Fruit fly (Drosophila melanogaster) whole organism: ENCODE data around the gene Vti1b.

Experiments
- Dll ChIP-seq: fragments of >200 bp; optimal IDR thresholded peaks from 2 replicates; lab custom pipeline; 2017
- EcR ChIP-seq, 2 experiments: fragments of >200 bp; optimal IDR thresholded peaks; 2 replicates each; lab custom pipeline; 2017; ENCODE audit warnings: missing biosample characterization in 2 of 2, missing genetic modification characterization in 2 of 2, missing genetic modification reagents in 2 of 2
- pan ChIP-seq: fragments of >200 bp; optimal IDR thresholded peaks from 2 replicates; lab custom pipeline; 2017

DNA sequence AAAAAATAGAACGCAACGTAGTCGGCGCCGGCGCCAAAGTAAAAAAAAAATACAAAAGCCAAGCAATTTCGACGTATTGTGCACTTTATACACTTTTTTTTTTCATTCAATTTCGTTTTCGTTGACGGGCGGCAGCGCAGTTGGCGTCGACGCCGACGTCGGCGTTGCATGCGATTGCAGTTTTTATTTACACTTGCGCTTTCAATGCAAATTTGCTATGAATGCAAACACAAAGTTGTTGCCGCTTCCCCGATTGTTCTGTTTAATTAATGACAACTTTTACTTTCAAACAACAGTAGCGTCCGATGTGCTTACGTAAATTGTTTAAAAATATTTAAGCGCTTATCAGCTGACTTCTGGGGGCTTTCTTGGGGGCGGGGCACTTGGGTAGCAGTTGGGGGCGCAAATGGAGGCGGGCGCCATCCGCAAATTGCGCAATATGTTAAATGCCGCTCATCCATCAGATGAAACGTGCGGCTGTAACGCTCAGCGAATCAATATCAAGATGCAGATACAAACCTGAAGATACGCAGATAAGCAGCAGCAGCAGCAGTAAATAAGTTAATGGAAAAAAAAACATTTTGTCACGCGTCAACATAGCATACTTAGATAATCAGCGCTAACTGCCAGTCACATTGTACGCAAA is 41.5 kb downstream of the Vti1b start:
- TF ChIP-seq pan (lab: Kevin White, UChicago): no peak
- TF ChIP-seq EcR (GFP tag; optimal IDR thresholded peaks at IDR 0.05; lab: Kevin White, UChicago): no peak
- no peak for TF ChIP-seq Dll
